Worm (Caenorhabditis elegans) whole organism, L2 larva: ENCODE measurements around the gene set-2.

Experiments used
- ceh-16 ChIP-seq: fragments of 150-350 bp; optimal IDR thresholded peaks from 2 replicates; lab custom pipeline; 2014; ENCODE audit warnings: missing biosample characterization, missing genetic modification characterization
- elt-1 ChIP-seq: fragments of 150-350 bp; optimal IDR thresholded peaks from 2 replicates; lab custom pipeline; 2014; ENCODE audit warnings: missing biosample characterization, missing genetic modification characterization
- unc-62 ChIP-seq: fragments of 150-350 bp; optimal IDR thresholded peaks from 2 replicates; lab custom pipeline; 2014; ENCODE audit warnings: missing biosample characterization, missing genetic modification reagents, missing genetic modification characterization

DNA sequence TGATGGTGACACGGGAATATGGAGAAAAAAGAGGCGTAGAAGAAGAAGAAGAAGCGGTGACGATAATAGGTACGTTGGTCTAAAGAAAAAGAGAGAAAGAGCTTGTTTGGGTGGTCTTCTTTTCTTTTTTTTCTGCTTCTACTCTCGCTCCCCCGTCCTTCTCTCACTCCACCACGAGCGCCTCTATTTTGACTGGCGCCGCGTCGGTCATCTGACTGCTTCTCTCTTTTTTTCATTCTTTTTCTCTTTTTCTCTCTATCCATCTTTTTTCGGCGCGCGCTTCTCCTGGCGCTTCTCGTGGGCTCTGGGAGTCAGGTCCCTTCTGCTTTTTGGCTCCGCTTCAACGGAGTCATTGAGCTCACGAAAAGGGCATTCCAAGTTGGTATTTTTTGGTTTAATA is 20.3 kb upstream of the set-2 start:
- no peak for TF ChIP-seq ceh-16 (tag; lab: Kevin White, UChicago)
- TF ChIP-seq elt-1 (tag; lab: Kevin White, UChicago) = no peak
- no peak for TF ChIP-seq unc-62 (GFP tag; lab: Kevin White, UChicago)
